Worm (Caenorhabditis elegans): ENCODE measurements around the gene act-5.

ce11 chrIII:13606865-13607264, 999 bp upstream of the act-5 start:
- TF ChIP-seq nhr-25 (tag; optimal IDR thresholded peaks at IDR 0.05; ENCODE audit: borderline replicate concordance, insufficient read depth) = no peak
- TF ChIP-seq ztf-11 (tag; optimal IDR thresholded peaks at IDR 0.05) = no peak
- TF ChIP-seq ces-1 (GFP tag; optimal IDR thresholded peaks at IDR 0.05) = no peak
- no peak for TF ChIP-seq aha-1 (tag)
- no peak for TF ChIP-seq nhr-111 (GFP tag; optimal IDR thresholded peaks at IDR 0.05)
- TF ChIP-seq zfp-3 (GFP tag; conservative IDR thresholded peaks at IDR 0.05) = no peak
- TF ChIP-seq T26A8.4 (GFP tag; IDR thresholded peaks at IDR 0.05) = no peak
- no peak for TF ChIP-seq dpl-1 (GFP tag; optimal IDR thresholded peaks at IDR 0.05)

All from whole organism, L4 larva.